Worm (Caenorhabditis elegans): Measurements from ENCODE around the gene Y53G8AL.4.

The Y53G8AL.4 gene

ce11 chrIII:3203589-3203988, 46.9 kb downstream of the Y53G8AL.4 start:
- TF ChIP-seq pha-2 (tag; optimal IDR thresholded peaks at IDR 0.05) (no peak), ceh-2 (tag; optimal IDR thresholded peaks at IDR 0.05) (no peak), che-1 (tag; optimal IDR thresholded peaks at IDR 0.05) (no peak), madf-2 (tag; optimal IDR thresholded peaks at IDR 0.05) (no peak), syd-9 (tag; optimal IDR thresholded peaks at IDR 0.05) (no peak), Y22D7AL.16 (tag; optimal IDR thresholded peaks at IDR 0.05) (no peak), lin-11 (tag; optimal IDR thresholded peaks at IDR 0.05) (no peak), ceh-18 (tag; optimal IDR thresholded peaks at IDR 0.05) (no peak), nhr-11 (tag; optimal IDR thresholded peaks at IDR 0.05) (no peak), hlh-8 (tag; optimal IDR thresholded peaks at IDR 0.05) (no peak), T23F11.4 (GFP tag; optimal IDR thresholded peaks at IDR 0.05) (no peak)

ce11 chrIII:3200563-3200962, 49.9 kb downstream of the Y53G8AL.4 start:
- TF ChIP-seq odd-2 (tag; optimal IDR thresholded peaks at IDR 0.05) (no peak), ceh-24 (tag; optimal IDR thresholded peaks at IDR 0.05) (no peak), ets-4 (tag; optimal IDR thresholded peaks at IDR 0.05) (no peak), ama-1 (optimal IDR thresholded peaks at IDR 0.05) (no peak), ref-2 (tag; optimal IDR thresholded peaks at IDR 0.05) (no peak), elt-4 (tag; optimal IDR thresholded peaks at IDR 0.05) (no peak), unc-55 (GFP tag; optimal IDR thresholded peaks at IDR 0.05) (peak; percentile 75), rnt-1 (tag; optimal IDR thresholded peaks at IDR 0.05) (peak; percentile 78), unc-3 (GFP tag; conservative IDR thresholded peaks at IDR 0.05) (no peak), unc-3 (tag; optimal IDR thresholded peaks at IDR 0.05) (no peak), ceh-30 (tag; optimal IDR thresholded peaks at IDR 0.05) (no peak), ceh-48 (tag; optimal IDR thresholded peaks at IDR 0.05) (peak; percentile 4), ceh-31 (tag; optimal IDR thresholded peaks at IDR 0.05) (no peak), lin-11 (tag; optimal IDR thresholded peaks at IDR 0.05) (no peak), zip-5 (tag; optimal IDR thresholded peaks at IDR 0.05) (no peak), C08G9.2 (tag; optimal IDR thresholded peaks at IDR 0.05) (no peak), dve-1 (tag; optimal IDR thresholded peaks at IDR 0.05) (no peak), C38D4.7 (GFP tag; optimal IDR thresholded peaks at IDR 0.05) (no peak)

DNA sequence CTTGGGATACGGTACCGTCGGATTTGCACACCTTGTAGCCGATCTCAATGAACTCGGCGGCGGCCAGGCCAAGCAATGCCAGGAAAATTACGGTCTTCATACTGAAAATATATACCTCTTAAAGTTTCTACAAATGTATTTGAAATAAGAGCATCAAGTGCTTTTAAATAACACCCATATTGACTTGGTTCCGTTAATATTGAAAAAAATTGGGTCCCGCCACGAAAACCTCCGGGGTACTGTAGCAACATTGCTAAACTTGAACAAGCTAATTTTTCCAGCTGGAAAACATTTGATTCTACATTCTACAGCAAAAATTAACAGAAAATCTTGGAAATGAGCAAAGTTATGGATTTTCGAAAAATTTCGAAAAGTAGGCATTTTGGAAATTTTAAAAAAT, 51.0 kb downstream of the Y53G8AL.4 start, which contains the start of gene heh-1:
heh-1 (minus strand) TSS at position 101 of the 400 bp plus-strand sequence.
- TF ChIP-seq tbx-7 (tag; optimal IDR thresholded peaks at IDR 0.05) (no peak), F13H6.1 (tag; optimal IDR thresholded peaks at IDR 0.05) (no peak), pros-1 (tag; optimal IDR thresholded peaks at IDR 0.05) (no peak)
